Fruit fly (Drosophila melanogaster) whole organism, wandering third instar larva: ENCODE data around the gene Ir8a.

Experiments used
- Abd-B ChIP-seq: fragments of >200 bp; optimal IDR thresholded peaks from 2 replicates; lab custom pipeline; 2017; ENCODE audit warnings: missing biosample characterization, missing genetic modification characterization
- CG32264 ChIP-seq: fragments of 200-800 bp; sonication (Bioruptor generic); optimal IDR thresholded peaks from 2 replicates; lab custom pipeline; 2016; ENCODE audit warnings: missing biosample characterization, missing genetic modification characterization
- CG9705 ChIP-seq: fragments of 200-800 bp; sonication (Bioruptor generic); optimal IDR thresholded peaks from 2 replicates; lab custom pipeline; 2018; ENCODE audit warnings: missing biosample characterization, mild to moderate bottlenecking, missing genetic modification characterization
- CrebA ChIP-seq: fragments of 200-800 bp; sonication (Bioruptor generic); optimal IDR thresholded peaks from 2 replicates; lab custom pipeline; 2016; ENCODE audit warnings: missing biosample characterization, mild to moderate bottlenecking, missing genetic modification characterization, borderline replicate concordance
- Dfd ChIP-seq: fragments of >200 bp; optimal IDR thresholded peaks from 2 replicates; lab custom pipeline; 2017; ENCODE audit warnings: missing biosample characterization, missing genetic modification characterization
- Dif ChIP-seq: fragments of 200-275, 200-300 bp; sonication (Bioruptor generic); optimal IDR thresholded peaks from 2 replicates; lab custom pipeline; 2018; ENCODE audit warnings: missing biosample characterization, missing genetic modification characterization; ENCODE audit not compliant: partially characterized antibody
- GATAd ChIP-seq: sonication (Bioruptor generic); optimal IDR thresholded peaks from 2 replicates; lab custom pipeline; 2016; ENCODE audit warnings: missing biosample characterization, missing genetic modification characterization
- HLH106 ChIP-seq: fragments of 200-800 bp; optimal IDR thresholded peaks from 3 replicates; lab custom pipeline; 2019; ENCODE audit warnings: missing biosample characterization, mild to moderate bottlenecking, missing genetic modification characterization, moderate library complexity
- Hnf4 ChIP-seq: fragments of 200-800 bp; sonication (Bioruptor generic); optimal IDR thresholded peaks from 2 replicates; lab custom pipeline; 2016; ENCODE audit warnings: missing biosample characterization, mild to moderate bottlenecking, missing genetic modification characterization
- Hr78 ChIP-seq: fragments of >200 bp; optimal IDR thresholded peaks from 2 replicates; lab custom pipeline; 2017; ENCODE audit warnings: missing biosample characterization, missing genetic modification characterization
- Hr83 ChIP-seq: fragments of 200-300 bp; sonication (Bioruptor generic); optimal IDR thresholded peaks from 2 replicates; lab custom pipeline; 2016; ENCODE audit warnings: missing biosample characterization, mild to moderate bottlenecking, missing genetic modification characterization, moderate library complexity; ENCODE audit not compliant: poor library complexity, severe bottlenecking
- Jra ChIP-seq: sonication (Bioruptor generic); optimal IDR thresholded peaks from 2 replicates; lab custom pipeline; 2016; ENCODE audit warnings: missing biosample characterization, missing genetic modification characterization
- Mio ChIP-seq: sonication (Bioruptor generic); optimal IDR thresholded peaks from 2 replicates; lab custom pipeline; 2016; ENCODE audit warnings: missing biosample characterization, missing genetic modification characterization
- Myc ChIP-seq: fragments of >200 bp; optimal IDR thresholded peaks from 2 replicates; lab custom pipeline; 2017
- N ChIP-seq: fragments of >200 bp; optimal IDR thresholded peaks from 2 replicates; lab custom pipeline; 2018; ENCODE audit warnings: missing biosample characterization, missing external identifiers, missing genetic modification characterization
- OdsH ChIP-seq: fragments of 200-800 bp; sonication (Bioruptor generic); optimal IDR thresholded peaks from 2 replicates; lab custom pipeline; 2016; ENCODE audit warnings: missing biosample characterization, mild to moderate bottlenecking, missing genetic modification characterization
- Rel ChIP-seq, 2 experiments: fragments of 200-800 bp; sonication (Bioruptor generic) in 1 of 2; optimal IDR thresholded peaks; 2 replicates in 1 of 2; 3 replicates in 1 of 2; lab custom pipeline; 2016 to 2019; ENCODE audit warnings: mild to moderate bottlenecking in 2 of 2, missing biosample characterization in 2 of 2, missing genetic modification characterization in 2 of 2, moderate library complexity in 1 of 2
- Sp1 ChIP-seq: fragments of 200-800 bp; sonication (Bioruptor generic); optimal IDR thresholded peaks from 3 replicates; lab custom pipeline; 2019; ENCODE audit warnings: missing biosample characterization, mild to moderate bottlenecking, missing genetic modification characterization, moderate library complexity
- Vsx2 ChIP-seq: fragments of 200-300, 225-300 bp; sonication (Bioruptor generic); optimal IDR thresholded peaks from 2 replicates; lab custom pipeline; 2018; ENCODE audit warnings: missing biosample characterization, missing genetic modification characterization; ENCODE audit not compliant: partially characterized antibody
- br ChIP-seq: fragments of 200-800 bp; sonication (Bioruptor generic); optimal IDR thresholded peaks from 2 replicates; lab custom pipeline; 2016; ENCODE audit warnings: missing biosample characterization, missing genetic modification characterization
- brk ChIP-seq: fragments of 200-800 bp; sonication (Bioruptor generic); optimal IDR thresholded peaks from 2 replicates; lab custom pipeline; 2016; ENCODE audit warnings: missing biosample characterization, mild to moderate bottlenecking, missing genetic modification characterization
- dsf ChIP-seq: sonication (Bioruptor generic); optimal IDR thresholded peaks from 2 replicates; lab custom pipeline; 2016; ENCODE audit warnings: missing biosample characterization, missing genetic modification characterization, borderline replicate concordance
- ey ChIP-seq: fragments of 200-800 bp; sonication (Bioruptor generic); optimal IDR thresholded peaks from 2 replicates; lab custom pipeline; 2016; ENCODE audit warnings: missing biosample characterization, missing genetic modification characterization
- foxo ChIP-seq, 2 experiments: fragments of 200-800 bp; sonication (Bioruptor generic); optimal IDR thresholded peaks; 2 replicates in 1 of 2; 3 replicates in 1 of 2; lab custom pipeline; 2016 to 2017; ENCODE audit warnings: missing biosample characterization in 2 of 2, missing genetic modification characterization in 2 of 2
- fru ChIP-seq: fragments of 200-800 bp; sonication (Bioruptor generic); optimal IDR thresholded peaks from 3 replicates; lab custom pipeline; 2016; ENCODE audit warnings: missing biosample characterization, mild to moderate bottlenecking, missing genetic modification characterization
- h ChIP-seq: fragments of 200-800 bp; sonication (Bioruptor generic); optimal IDR thresholded peaks from 3 replicates; lab custom pipeline; 2016; ENCODE audit warnings: missing biosample characterization, mild to moderate bottlenecking, missing genetic modification characterization
- jim ChIP-seq: fragments of 175-275, 200-325 bp; sonication (Bioruptor generic); optimal IDR thresholded peaks from 2 replicates; lab custom pipeline; 2016; ENCODE audit warnings: missing biosample characterization, mild to moderate bottlenecking, missing genetic modification characterization
- lola ChIP-seq: fragments of >200 bp; optimal IDR thresholded peaks from 2 replicates; lab custom pipeline; 2017; ENCODE audit warnings: missing biosample characterization, missing genetic modification characterization
- pan ChIP-seq: fragments of >200 bp; optimal IDR thresholded peaks from 2 replicates; lab custom pipeline; 2017
- psq ChIP-seq: fragments of 200-800 bp; sonication (Bioruptor generic); optimal IDR thresholded peaks from 3 replicates; lab custom pipeline; 2017; ENCODE audit warnings: missing biosample characterization, mild to moderate bottlenecking, missing genetic modification characterization, moderate library complexity
- rgr ChIP-seq: fragments of 200-800 bp; sonication (Bioruptor generic); optimal IDR thresholded peaks from 3 replicates; lab custom pipeline; 2016; ENCODE audit warnings: missing biosample characterization, mild to moderate bottlenecking, missing genetic modification characterization
- sage ChIP-seq: fragments of 200-800 bp; sonication (Bioruptor generic); optimal IDR thresholded peaks from 2 replicates; lab custom pipeline; 2016; ENCODE audit warnings: missing biosample characterization, mild to moderate bottlenecking, missing genetic modification characterization
- sv ChIP-seq: fragments of 200-800 bp; sonication (Bioruptor generic); optimal IDR thresholded peaks from 3 replicates; lab custom pipeline; 2016; ENCODE audit warnings: missing biosample characterization, missing genetic modification characterization
- tai ChIP-seq: sonication (Bioruptor generic); optimal IDR thresholded peaks from 2 replicates; lab custom pipeline; 2016; ENCODE audit warnings: missing biosample characterization, missing genetic modification characterization
- woc ChIP-seq: sonication (Bioruptor generic); optimal IDR thresholded peaks from 2 replicates; lab custom pipeline; 2016; ENCODE audit warnings: missing biosample characterization, mild to moderate bottlenecking, missing genetic modification characterization

Gene Ir8a

dm6 chrX:9216572-9216971, 19.8 kb downstream of the Ir8a start, which contains the start of gene CG15369:
TSS of gene CG15369 (plus strand) at chrX:9216872.
- no peak for TF ChIP-seq Vsx2 (GFP tag; lab: Kevin White, UChicago)
- no peak for TF ChIP-seq Hr78 (GFP tag; lab: Kevin White, UChicago)
- TF ChIP-seq lola: no peak
- TF ChIP-seq Jra (GFP tag; lab: Kevin White, UChicago): no peak
- TF ChIP-seq HLH106 (tag; lab: Kevin White, UChicago): no peak
- TF ChIP-seq GATAd (GFP tag; lab: Kevin White, UChicago): no peak
- TF ChIP-seq sage: no peak
- no peak for TF ChIP-seq Dif (GFP tag; lab: Kevin White, UChicago)
- no peak for TF ChIP-seq pan (lab: Kevin White, UChicago)
- no peak for TF ChIP-seq Mio

- TF ChIP-seq Jra (GFP tag; lab: Kevin White, UChicago): no peak
- no peak for TF ChIP-seq pan (lab: Kevin White, UChicago)
- no peak for TF ChIP-seq h (GFP tag; lab: Kevin White, UChicago)
- TF ChIP-seq CrebA (GFP tag; lab: Kevin White, UChicago): no peak
- TF ChIP-seq ey: no peak
- no peak for TF ChIP-seq Myc (lab: Kevin White, UChicago)
- TF ChIP-seq Hr83 (GFP tag; lab: Kevin White, UChicago): no peak
These were observed 20.9 kb downstream of the Ir8a start, which contains the start of gene CG15368 for dm6 chrX:9215485-9215884. TSS of gene CG15368 (plus strand) at chrX:9215785.

dm6 chrX:9214576-9214975, 21.8 kb downstream of the Ir8a start, which contains the start of gene Obp8a:
TSS of gene Obp8a (plus strand) at chrX:9214876.
- no peak for TF ChIP-seq N (GFP tag; lab: Kevin White, UChicago)
- TF ChIP-seq CG32264 (GFP tag; lab: Kevin White, UChicago): no peak
- no peak for TF ChIP-seq HLH106 (tag; lab: Kevin White, UChicago)
- TF ChIP-seq woc (GFP tag; lab: Kevin White, UChicago): no peak
- no peak for TF ChIP-seq Abd-B (GFP tag; lab: Kevin White, UChicago)
- no peak for TF ChIP-seq CrebA (GFP tag; lab: Kevin White, UChicago)
- TF ChIP-seq Sp1 (GFP tag; lab: Kevin White, UChicago): no peak
- TF ChIP-seq fru: no peak
- no peak for TF ChIP-seq br
- no peak for TF ChIP-seq Dif (GFP tag; lab: Kevin White, UChicago)
- no peak for TF ChIP-seq ey
- TF ChIP-seq Myc (lab: Kevin White, UChicago): no peak
- no peak for TF ChIP-seq jim (GFP tag; lab: Kevin White, UChicago)

- TF ChIP-seq h (GFP tag; lab: Kevin White, UChicago): peak; percentile 7
- TF ChIP-seq Hr83 (GFP tag; lab: Kevin White, UChicago): no peak
- peak; percentile 48 for TF ChIP-seq HLH106 (tag; lab: Kevin White, UChicago)
These were observed 25.6 kb downstream of the Ir8a start, which contains the start of gene SmydA-9 for dm6 chrX:9210787-9211186. TSS of gene SmydA-9 (minus strand) at chrX:9210887.

dm6 chrX:9201866-9202681, 34.3 kb downstream of the Ir8a start:
- TF ChIP-seq br (no peak), Vsx2 (GFP tag; lab: Kevin White, UChicago) (no peak), lola (no peak), Myc (lab: Kevin White, UChicago) (no peak), Jra (GFP tag; lab: Kevin White, UChicago) (no peak), Rel (GFP tag; optimal IDR thresholded peaks at IDR 0.05; lab: Kevin White, UChicago) (no peak), Rel (tag; optimal IDR thresholded peaks at IDR 0.05; lab: Kevin White, UChicago) (no peak), Hr78 (GFP tag; lab: Kevin White, UChicago) (no peak), Hr83 (GFP tag; lab: Kevin White, UChicago) (no peak), CrebA (GFP tag; lab: Kevin White, UChicago) (no peak), Dif (GFP tag; lab: Kevin White, UChicago) (no peak), tai (no peak), OdsH (GFP tag; lab: Kevin White, UChicago) (no peak), Hnf4 (GFP tag; lab: Kevin White, UChicago) (no peak), Abd-B (GFP tag; lab: Kevin White, UChicago) (no peak), foxo (GFP tag; optimal IDR thresholded peaks at IDR 0.05; lab: Kevin White, UChicago) (peak in 1 of 2 experiments; percentile 5), dsf (no peak), Mio (no peak), Sp1 (GFP tag; lab: Kevin White, UChicago) (no peak), sv (GFP tag; lab: Kevin White, UChicago) (peak; percentile 4), Dfd (no peak), psq (GFP tag; lab: Kevin White, UChicago) (peak; percentile 29), woc (GFP tag; lab: Kevin White, UChicago) (no peak), pan (lab: Kevin White, UChicago) (no peak), rgr (GFP tag; lab: Kevin White, UChicago) (peak; percentile 44), N (GFP tag; lab: Kevin White, UChicago) (no peak), GATAd (GFP tag; lab: Kevin White, UChicago) (no peak), CG9705 (no peak), ey (no peak), sage (no peak), brk (GFP tag; lab: Kevin White, UChicago) (no peak)
